Fruit fly (Drosophila melanogaster) whole organism, embryonic: ENCODE measurements around the gene CG34429.
A peak's percentile ranks its signal among the peaks of the same experiment; 100 is the strongest.

Source experiments
- Atf-2 ChIP-seq: fragments of 200-800 bp; sonication (Bioruptor generic); optimal IDR thresholded peaks from 2 replicates; lab custom pipeline; 2016; ENCODE audit warnings: missing biosample characterization, missing genetic modification characterization
- Atf3 ChIP-seq: fragments of 200-800 bp; sonication (Bioruptor generic); optimal IDR thresholded peaks from 3 replicates; lab custom pipeline; 2016; ENCODE audit warnings: missing biosample characterization, missing genetic modification characterization
- Bdp1 ChIP-seq: fragments of 200-800 bp; sonication (Bioruptor generic); optimal IDR thresholded peaks from 3 replicates; lab custom pipeline; 2016; ENCODE audit warnings: missing biosample characterization, missing genetic modification characterization
- BtbVII ChIP-seq: fragments of 200-800 bp; sonication (Bioruptor generic); optimal IDR thresholded peaks from 3 replicates; lab custom pipeline; 2017; ENCODE audit warnings: missing biosample characterization, mild to moderate bottlenecking, missing genetic modification characterization
- CG10274 ChIP-seq: fragments of 200-800 bp; sonication (Bioruptor generic); optimal IDR thresholded peaks from 3 replicates; lab custom pipeline; 2017; ENCODE audit warnings: missing biosample characterization, mild to moderate bottlenecking, missing genetic modification characterization
- CG10431 ChIP-seq: fragments of 200-800 bp; sonication (Bioruptor generic); optimal IDR thresholded peaks from 3 replicates; lab custom pipeline; 2018; ENCODE audit warnings: missing biosample characterization, mild to moderate bottlenecking, missing genetic modification characterization
- CG10565 ChIP-seq: fragments of 200-800 bp; sonication (Bioruptor generic); optimal IDR thresholded peaks from 3 replicates; lab custom pipeline; 2016; ENCODE audit warnings: missing biosample characterization, mild to moderate bottlenecking, missing genetic modification characterization
- CG11093 ChIP-seq: fragments of 200-800 bp; sonication (Bioruptor generic); IDR thresholded peaks from 3 replicates; pipeline ENCODE4 v1.3.6; 2022; ENCODE audit warnings: missing biosample characterization, missing genetic modification characterization
- CG12942 ChIP-seq: fragments of 200-800 bp; sonication (Bioruptor generic); optimal IDR thresholded peaks from 3 replicates; lab custom pipeline; 2016; ENCODE audit warnings: missing biosample characterization, missing genetic modification characterization
- CG14860 ChIP-seq: fragments of 200-800 bp; sonication (Bioruptor generic); IDR thresholded peaks from 3 replicates; pipeline ENCODE4 v1.3.6; 2022; ENCODE audit warnings: missing biosample characterization, missing genetic modification characterization; ENCODE audit not compliant: partially characterized antibody
- CG15269 ChIP-seq: fragments of 200-800 bp; sonication (Bioruptor generic); optimal IDR thresholded peaks from 2 replicates; lab custom pipeline; 2018; ENCODE audit warnings: missing biosample characterization, mild to moderate bottlenecking, missing genetic modification characterization, moderate library complexity
- CG1603 ChIP-seq: fragments of 200-800 bp; sonication (Bioruptor generic); optimal IDR thresholded peaks from 2 replicates; lab custom pipeline; 2019; ENCODE audit warnings: missing biosample characterization, mild to moderate bottlenecking, missing genetic modification characterization, moderate library complexity
- CG16863 ChIP-seq: fragments of 200-800 bp; sonication (Bioruptor generic); optimal IDR thresholded peaks from 3 replicates; lab custom pipeline; 2016; ENCODE audit warnings: missing biosample characterization, missing genetic modification characterization
- CG17186 ChIP-seq: fragments of 200-800 bp; sonication (Bioruptor generic); optimal IDR thresholded peaks from 3 replicates; lab custom pipeline; 2017; ENCODE audit warnings: missing biosample characterization, missing genetic modification reagents, missing genetic modification characterization
- CG17385 ChIP-seq: fragments of 200-800 bp; sonication (Bioruptor generic); optimal IDR thresholded peaks from 3 replicates; lab custom pipeline; 2018; ENCODE audit warnings: missing biosample characterization, mild to moderate bottlenecking, missing genetic modification characterization
- CG33213 ChIP-seq: fragments of 200-800 bp; sonication (Bioruptor generic); optimal IDR thresholded peaks from 3 replicates; lab custom pipeline; 2016; ENCODE audit warnings: missing biosample characterization, missing genetic modification characterization
- CG4328 ChIP-seq: fragments of 200-800 bp; sonication (Bioruptor generic); optimal IDR thresholded peaks from 3 replicates; lab custom pipeline; 2017; ENCODE audit warnings: missing biosample characterization, missing genetic modification reagents, missing genetic modification characterization
- CG4360 ChIP-seq: fragments of 200-800 bp; sonication (Bioruptor generic); IDR thresholded peaks from 2 replicates; pipeline ENCODE4 v1.3.6; 2022; ENCODE audit warnings: missing biosample characterization, missing genetic modification characterization
- CG4820 ChIP-seq: fragments of 200-800 bp; sonication (Bioruptor generic); optimal IDR thresholded peaks from 3 replicates; lab custom pipeline; 2016; ENCODE audit warnings: missing biosample characterization, missing genetic modification characterization
- CG6272 ChIP-seq: fragments of 200-800 bp; sonication (Bioruptor generic); IDR thresholded peaks from 2 replicates; pipeline ENCODE4 v1.3.6; 2022; ENCODE audit warnings: missing biosample characterization, missing genetic modification characterization
- CG7839 ChIP-seq: fragments of 200-800 bp; sonication (Bioruptor generic); optimal IDR thresholded peaks from 3 replicates; lab custom pipeline; 2018; ENCODE audit warnings: missing biosample characterization, mild to moderate bottlenecking, missing genetic modification characterization, moderate library complexity
- Camta ChIP-seq: fragments of 200-800 bp; sonication (Bioruptor generic); optimal IDR thresholded peaks from 2 replicates; lab custom pipeline; 2016; ENCODE audit warnings: missing biosample characterization, missing genetic modification characterization
- CoRest ChIP-seq: fragments of 200-800 bp; sonication (Bioruptor generic); optimal IDR thresholded peaks from 3 replicates; lab custom pipeline; 2018; ENCODE audit warnings: missing biosample characterization, mild to moderate bottlenecking, missing genetic modification characterization, moderate library complexity
- D19B ChIP-seq: fragments of 200-800 bp; sonication (Bioruptor generic); optimal IDR thresholded peaks from 2 replicates; lab custom pipeline; 2017; ENCODE audit warnings: missing biosample characterization, mild to moderate bottlenecking, missing genetic modification characterization
- E2f1 ChIP-seq: fragments of 200-800 bp; sonication (Bioruptor generic); IDR thresholded peaks from 2 replicates; pipeline ENCODE4 v1.3.6; 2022; ENCODE audit warnings: missing biosample characterization, missing genetic modification characterization
- Ets65A ChIP-seq: fragments of 200-800 bp; sonication (Bioruptor generic); peaks from one replicate; lab custom pipeline; 2016; ENCODE audit warnings: missing biosample characterization, missing genetic modification characterization
- Gsc ChIP-seq: fragments of 200-800 bp; sonication (Bioruptor generic); IDR thresholded peaks from 2 replicates; pipeline ENCODE4 v1.3.6; 2022; ENCODE audit warnings: missing biosample characterization, missing genetic modification characterization
- Hmr ChIP-seq: fragments of 200-800 bp; sonication (Bioruptor generic); optimal IDR thresholded peaks from 3 replicates; lab custom pipeline; 2017; ENCODE audit warnings: mild to moderate bottlenecking, missing biosample characterization, missing genetic modification reagents, missing genetic modification characterization
- Nf-YC ChIP-seq: fragments of 200-800 bp; optimal IDR thresholded peaks from 3 replicates; lab custom pipeline; 2019; ENCODE audit warnings: missing biosample characterization, mild to moderate bottlenecking, missing genetic modification characterization, moderate library complexity
- Poxn ChIP-seq: fragments of 200-800 bp; sonication (Bioruptor generic); IDR thresholded peaks from 2 replicates; pipeline ENCODE4 v1.3.6; 2022; ENCODE audit warnings: missing biosample characterization, missing genetic modification characterization
- az2 ChIP-seq: fragments of 200-800 bp; sonication (Bioruptor generic); optimal IDR thresholded peaks from 3 replicates; lab custom pipeline; 2016; ENCODE audit warnings: missing biosample characterization, missing genetic modification characterization
- danr ChIP-seq: fragments of 200-800 bp; sonication (Bioruptor generic); IDR thresholded peaks from 2 replicates; pipeline ENCODE4 v1.3.6; 2022; ENCODE audit warnings: missing biosample characterization, missing genetic modification characterization
- dm ChIP-seq: fragments of 200-800 bp; sonication (Bioruptor generic); optimal IDR thresholded peaks from 3 replicates; lab custom pipeline; 2016; ENCODE audit warnings: missing biosample characterization, missing genetic modification characterization
- dpn ChIP-seq, 2 experiments: fragments of 200-800 bp; sonication (Bioruptor generic); optimal IDR thresholded peaks; 3 replicates each; lab custom pipeline; 2016; ENCODE audit warnings: missing biosample characterization in 2 of 2, missing genetic modification characterization in 2 of 2
- en ChIP-seq: fragments of 200-800 bp; sonication (Bioruptor generic); optimal IDR thresholded peaks from 2 replicates; lab custom pipeline; 2016; ENCODE audit warnings: missing biosample characterization, missing genetic modification characterization
- ftz-f1 ChIP-seq: fragments of 200-800 bp; sonication (Bioruptor generic); optimal IDR thresholded peaks from 2 replicates; lab custom pipeline; 2016; ENCODE audit warnings: missing biosample characterization, missing genetic modification characterization
- gsb ChIP-seq: fragments of 200-800 bp; sonication (Bioruptor generic); IDR thresholded peaks from 2 replicates; pipeline ENCODE4 v1.3.6; 2022; ENCODE audit warnings: missing biosample characterization, missing genetic modification characterization
- hth ChIP-seq: fragments of >200 bp; optimal IDR thresholded peaks from 2 replicates; lab custom pipeline; 2017; ENCODE audit warnings: inconsistent platforms
- jigr1 ChIP-seq: fragments of 200-800 bp; sonication (Bioruptor generic); IDR thresholded peaks from 3 replicates; pipeline ENCODE4 v1.3.6; 2022; ENCODE audit warnings: missing biosample characterization, missing genetic modification characterization
- lab ChIP-seq: fragments of 200-800 bp; sonication (Bioruptor generic); optimal IDR thresholded peaks from 3 replicates; lab custom pipeline; 2017; ENCODE audit warnings: missing biosample characterization, missing genetic modification characterization, mild to moderate bottlenecking, moderate library complexity, missing genetic modification reagents
- lmd ChIP-seq: fragments of 200-800 bp; sonication (Bioruptor generic); IDR thresholded peaks from 2 replicates; pipeline ENCODE4 v1.3.6; 2022; ENCODE audit warnings: missing biosample characterization, missing genetic modification characterization
- onecut ChIP-seq: fragments of 200-800 bp; sonication (Bioruptor generic); IDR thresholded peaks from 2 replicates; pipeline ENCODE4 v1.3.6; 2022; ENCODE audit warnings: missing biosample characterization, missing genetic modification characterization
- otp ChIP-seq: fragments of 200-800 bp; sonication (Bioruptor generic); IDR thresholded peaks from 3 replicates; pipeline ENCODE4, ENCODE4 v1.3.6; 2022; ENCODE audit warnings: missing biosample characterization, missing genetic modification characterization
- pnt ChIP-seq: fragments of 200-800 bp; sonication (Bioruptor generic); optimal IDR thresholded peaks from 3 replicates; lab custom pipeline; 2016; ENCODE audit warnings: missing biosample characterization, missing genetic modification characterization
- salm ChIP-seq: fragments of 200-800 bp; sonication (Bioruptor generic); optimal IDR thresholded peaks from 2 replicates; lab custom pipeline; 2018; ENCODE audit warnings: missing biosample characterization, mild to moderate bottlenecking, missing genetic modification characterization
- sim ChIP-seq: fragments of 200-800 bp; sonication (Bioruptor generic); IDR thresholded peaks from 2 replicates; pipeline ENCODE4 v1.3.6; 2022; ENCODE audit warnings: missing biosample characterization, missing genetic modification characterization
- so ChIP-seq: fragments of 200-800 bp; sonication (Bioruptor generic); IDR thresholded peaks from 3 replicates; pipeline ENCODE4 v1.3.6; 2022; ENCODE audit warnings: missing biosample characterization, missing genetic modification characterization
- trem ChIP-seq: fragments of 200-800 bp; optimal IDR thresholded peaks from 3 replicates; lab custom pipeline; 2019; ENCODE audit warnings: missing biosample characterization, mild to moderate bottlenecking, missing genetic modification characterization, moderate library complexity
- twi ChIP-seq: fragments of 200-800 bp; optimal IDR thresholded peaks from 2 replicates; lab custom pipeline; 2019; ENCODE audit warnings: missing biosample characterization, mild to moderate bottlenecking, missing genetic modification characterization, moderate library complexity
- vnd ChIP-seq: fragments of 200-800 bp; sonication (Bioruptor generic); IDR thresholded peaks from 3 replicates; pipeline ENCODE4 v1.3.6; 2022; ENCODE audit warnings: missing biosample characterization, missing genetic modification characterization; ENCODE audit not compliant: partially characterized antibody
- z ChIP-seq: fragments of 200-800 bp; sonication (Bioruptor generic); IDR thresholded peaks from 3 replicates; pipeline ENCODE4 v1.3.6; 2022; ENCODE audit warnings: missing biosample characterization, missing genetic modification characterization

Gene CG34429

DNA sequence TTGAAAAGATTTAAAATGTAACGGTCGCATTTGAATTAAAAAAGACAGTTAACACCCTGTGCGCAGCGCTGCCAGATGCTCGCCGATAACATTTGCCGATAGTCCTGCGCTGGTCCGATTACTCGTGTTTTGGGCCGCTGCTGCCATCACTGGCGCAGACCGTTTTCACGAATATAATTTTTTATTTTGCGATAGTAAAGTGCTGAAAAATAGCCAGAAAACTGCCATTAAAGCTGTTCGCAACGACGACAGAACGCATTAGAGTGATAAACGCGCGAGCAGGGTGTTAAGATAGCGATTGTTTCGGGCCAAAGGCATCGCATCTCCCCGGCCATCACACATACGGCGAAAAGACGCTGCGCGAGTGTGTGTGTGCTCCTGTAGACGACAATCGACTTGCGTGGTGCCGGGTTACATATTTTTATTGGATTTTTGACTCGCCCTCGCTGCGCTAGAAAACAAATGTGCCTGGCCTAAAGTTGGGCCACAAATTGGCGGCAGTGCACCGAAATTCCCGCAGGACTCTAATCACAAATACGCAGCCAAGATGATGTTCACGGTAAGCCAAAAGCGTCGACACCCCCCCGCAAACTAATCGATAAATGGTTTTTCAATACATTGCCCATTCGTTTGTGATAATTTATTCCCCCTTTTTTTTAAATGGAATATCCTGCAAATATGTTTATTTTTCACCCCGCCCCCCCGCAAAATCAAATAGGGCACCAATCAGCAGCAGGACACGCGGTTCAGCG lies 26.0 kb upstream of the CG34429 start, which contains the start of gene Srrm1 (continued):
- TF ChIP-seq dpn (GFP tag; optimal IDR thresholded peaks at IDR 0.05; lab: Kevin White, UChicago) (peak; percentile 49 to 60), CG4328 (GFP tag; lab: Kevin White, UChicago) (no peak), CG4360 (GFP tag; lab: Robert Waterston, UW) (no peak), salm (tag; lab: Kevin White, UChicago) (no peak), jigr1 (GFP tag; lab: Robert Waterston, UW) (no peak), CG15269 (tag; lab: Kevin White, UChicago) (no peak), CG17385 (GFP tag; lab: Kevin White, UChicago) (no peak), CG1603 (tag; lab: Kevin White, UChicago) (peak; percentile 69), dm (GFP tag; lab: Kevin White, UChicago) (peak; percentile 68), CG4820 (GFP tag; lab: Kevin White, UChicago) (peak; percentile 21), gsb (no peak), sim (GFP tag; lab: Robert Waterston, UW) (no peak), twi (tag; lab: Kevin White, UChicago) (peak; percentile 5), Camta (GFP tag; lab: Kevin White, UChicago) (peak; percentile 38), Nf-YC (tag; lab: Kevin White, UChicago) (peak; percentile 25), danr (GFP tag; lab: Robert Waterston, UW) (no peak), Atf-2 (GFP tag; lab: Kevin White, UChicago) (peak; percentile 17), CoRest (tag; lab: Kevin White, UChicago) (peak; percentile 65), Bdp1 (GFP tag; lab: Kevin White, UChicago) (peak; percentile 39), Atf3 (GFP tag; lab: Kevin White, UChicago) (peak; percentile 30), E2f1 (GFP tag; lab: Robert Waterston, UW) (no peak), az2 (GFP tag; lab: Kevin White, UChicago) (peak; percentile 16), pnt (GFP tag; lab: Kevin White, UChicago) (peak; percentile 47), hth (no peak), CG10565 (GFP tag; lab: Kevin White, UChicago) (no peak), CG16863 (peak; percentile 6), so (0 out of 3 replicates have a peak, but pooled peaks have one; percentile 64), CG12942 (GFP tag; lab: Kevin White, UChicago) (no peak), onecut (GFP tag; lab: Robert Waterston, UW) (peak; percentile 94), CG33213 (peak; percentile 79), Hmr (GFP tag; lab: Kevin White, UChicago) (peak; percentile 45), lab (peak; percentile 35), Poxn (GFP tag; lab: Robert Waterston, UW) (no peak), CG11093 (GFP tag; lab: Robert Waterston, UW) (no peak), D19B (no peak), Ets65A (GFP tag; lab: Kevin White, UChicago) (peak; percentile 97), ftz-f1 (GFP tag; lab: Kevin White, UChicago) (peak; percentile 39), BtbVII (GFP tag; lab: Kevin White, UChicago) (no peak), lmd (no peak; the same call in 1 of the 2 replicates), otp (GFP tag; lab: Robert Waterston, UW) (no peak), vnd (peak; percentile 88), z (GFP tag; lab: Robert Waterston, UW) (no peak), CG10274 (GFP tag; lab: Kevin White, UChicago) (no peak), CG17186 (GFP tag; lab: Kevin White, UChicago) (peak; percentile 85), CG14860 (peak; percentile 77), trem (peak; percentile 67), en (GFP tag; lab: Kevin White, UChicago) (no peak), Gsc (GFP tag; lab: Robert Waterston, UW) (no peak), CG10431 (no peak), CG6272 (peak; percentile 35), CG7839 (tag; lab: Kevin White, UChicago) (peak; percentile 7)
